Worm (Caenorhabditis elegans): ENCODE data around the gene sre-4.

DNA sequence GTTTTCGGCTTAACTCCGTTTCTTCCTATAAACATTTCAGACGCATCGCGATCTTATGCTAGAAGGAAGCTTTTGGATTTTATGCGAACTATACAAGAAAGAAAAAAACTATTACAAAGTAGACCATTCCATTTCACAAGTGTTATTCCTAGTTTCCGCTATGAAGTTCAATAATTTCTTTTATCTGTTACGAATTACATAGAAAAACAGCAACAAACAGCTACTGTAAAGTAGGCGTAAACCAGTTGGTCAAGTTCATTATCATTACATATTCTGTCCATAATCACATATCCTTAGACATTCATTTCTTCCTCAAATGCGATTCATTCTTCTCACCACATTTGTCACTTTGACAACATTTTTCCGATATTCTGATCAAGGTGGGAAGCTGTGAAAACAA, 46.4 kb downstream of the sre-4 start, which contains the start of gene C28D4.10:
- TF ChIP-seq flt-1 (GFP tag; IDR thresholded peaks at IDR 0.05) (no peak), ztf-23 (GFP tag; IDR thresholded peaks at IDR 0.05) (no peak), klf-2 (GFP tag; conservative IDR thresholded peaks at IDR 0.05) (no peak), tab-1 (GFP tag; IDR thresholded peaks at IDR 0.05) (no peak), ztf-29 (GFP tag; IDR thresholded peaks at IDR 0.05) (no peak)

All from whole organism, midembryonic.